Fruit fly (Drosophila melanogaster): ENCODE data around the gene CG5958.
A peak's percentile ranks its signal among the peaks of the same experiment; 100 is the strongest.

Gene CG5958

dm6 chr2L:7442929-7443328, 9.6 kb upstream of the CG5958 start:
- no peak for TF ChIP-seq Hr83 (GFP tag; optimal IDR thresholded peaks at IDR 0.05; ENCODE audit: poor library complexity, severe bottlenecking)
- TF ChIP-seq Myc (optimal IDR thresholded peaks at IDR 0.05), result no peak
- no peak for TF ChIP-seq psq (GFP tag; optimal IDR thresholded peaks at IDR 0.05)
- TF ChIP-seq Mio (GFP tag; optimal IDR thresholded peaks at IDR 0.05), result no peak
- TF ChIP-seq sv (GFP tag; optimal IDR thresholded peaks at IDR 0.05), result peak; percentile 27

dm6 chr2L:7442106-7442505, 8.8 kb upstream of the CG5958 start:
- no peak for TF ChIP-seq woc (GFP tag; optimal IDR thresholded peaks at IDR 0.05)
- TF ChIP-seq dl (GFP tag; optimal IDR thresholded peaks at IDR 0.05; ENCODE audit: insufficient read depth in 1 of 2, partially characterized antibody in 2 of 2), result no peak
- no peak for TF ChIP-seq Dfd (GFP tag; optimal IDR thresholded peaks at IDR 0.05)
- no peak for TF ChIP-seq Rel (GFP tag; optimal IDR thresholded peaks at IDR 0.05)
- no peak for TF ChIP-seq Rel (tag; optimal IDR thresholded peaks at IDR 0.05)
- no peak for TF ChIP-seq h (GFP tag; optimal IDR thresholded peaks at IDR 0.05)
- no peak for TF ChIP-seq Myc (optimal IDR thresholded peaks at IDR 0.05)
- TF ChIP-seq Dif (GFP tag; optimal IDR thresholded peaks at IDR 0.05; ENCODE audit: partially characterized antibody), result no peak

- TF ChIP-seq usp (GFP tag; optimal IDR thresholded peaks at IDR 0.05), result no peak
- no peak for TF ChIP-seq CG9705 (GFP tag; optimal IDR thresholded peaks at IDR 0.05)
- TF ChIP-seq br (GFP tag; optimal IDR thresholded peaks at IDR 0.05), result no peak
- no peak for TF ChIP-seq sv (GFP tag; optimal IDR thresholded peaks at IDR 0.05)
- no peak for TF ChIP-seq jim (GFP tag; optimal IDR thresholded peaks at IDR 0.05)
Measured at dm6 chr2L:7440458-7441018, 7.2 kb upstream of the CG5958 start.

- TF ChIP-seq Vsx2 (GFP tag; optimal IDR thresholded peaks at IDR 0.05; ENCODE audit: partially characterized antibody) (no peak), CrebA (GFP tag; optimal IDR thresholded peaks at IDR 0.05; ENCODE audit: borderline replicate concordance) (no peak), Myc (optimal IDR thresholded peaks at IDR 0.05) (no peak), woc (GFP tag; optimal IDR thresholded peaks at IDR 0.05) (no peak), ey (GFP tag; optimal IDR thresholded peaks at IDR 0.05) (no peak), GATAd (GFP tag; optimal IDR thresholded peaks at IDR 0.05) (no peak), pan (optimal IDR thresholded peaks at IDR 0.05) (no peak), h (GFP tag; optimal IDR thresholded peaks at IDR 0.05) (no peak), Abd-B (GFP tag; optimal IDR thresholded peaks at IDR 0.05) (no peak), CG32264 (GFP tag; optimal IDR thresholded peaks at IDR 0.05) (no peak), Sp1 (GFP tag; optimal IDR thresholded peaks at IDR 0.05) (no peak), foxo (GFP tag; optimal IDR thresholded peaks at IDR 0.05) (no peak), Hr78 (GFP tag; optimal IDR thresholded peaks at IDR 0.05) (no peak), lola (GFP tag; optimal IDR thresholded peaks at IDR 0.05) (no peak), rgr (GFP tag; optimal IDR thresholded peaks at IDR 0.05) (no peak), sv (GFP tag; optimal IDR thresholded peaks at IDR 0.05) (no peak), Hnf4 (GFP tag; optimal IDR thresholded peaks at IDR 0.05) (no peak)
Measured at dm6 chr2L:7438505-7438904, 5.2 kb upstream of the CG5958 start.

dm6 chr2L:7437325-7437707, 4.0 kb upstream of the CG5958 start, which contains the start of gene CG5973:
Gene CG5973 (plus strand): TSS chr2L:7437492.
- TF ChIP-seq CG9705 (GFP tag; optimal IDR thresholded peaks at IDR 0.05) (no peak), dl (GFP tag; optimal IDR thresholded peaks at IDR 0.05; ENCODE audit: insufficient read depth in 1 of 2, partially characterized antibody in 2 of 2) (peak in 1 of 2 experiments; percentile 16), foxo (GFP tag; optimal IDR thresholded peaks at IDR 0.05) (no peak), Dif (GFP tag; optimal IDR thresholded peaks at IDR 0.05; ENCODE audit: partially characterized antibody) (peak; percentile 49), fru (GFP tag; optimal IDR thresholded peaks at IDR 0.05) (no peak), GATAd (GFP tag; optimal IDR thresholded peaks at IDR 0.05) (no peak), sv (GFP tag; optimal IDR thresholded peaks at IDR 0.05) (no peak), psq (GFP tag; optimal IDR thresholded peaks at IDR 0.05) (no peak), lola (GFP tag; optimal IDR thresholded peaks at IDR 0.05) (no peak), jim (GFP tag; optimal IDR thresholded peaks at IDR 0.05) (no peak), Vsx2 (GFP tag; optimal IDR thresholded peaks at IDR 0.05; ENCODE audit: partially characterized antibody) (peak; percentile 22), HLH106 (tag; optimal IDR thresholded peaks at IDR 0.05) (no peak), Rel (GFP tag; optimal IDR thresholded peaks at IDR 0.05) (no peak), Rel (tag; optimal IDR thresholded peaks at IDR 0.05) (no peak)
